Worm (Caenorhabditis elegans) whole organism, early embryonic: Measurements from ENCODE around the gene ndx-2.

Source experiments
- ama-1 ChIP-seq: fragments of 150-350 bp; optimal IDR thresholded peaks from 2 replicates; lab custom pipeline; 2014
- ceh-36 ChIP-seq: sonication (generic microtip); optimal IDR thresholded peaks from 2 replicates; lab custom pipeline; 2016; ENCODE audit warnings: missing genetic modification characterization, inconsistent platforms, missing compliant biosample characterization
- flt-1 ChIP-seq: fragments of 200-800 bp; sonication (Bioruptor generic); IDR thresholded peaks from 2 replicates; pipeline ENCODE4 v1.3.6; 2022; ENCODE audit warnings: missing genetic modification characterization, missing compliant biosample characterization
- hmg-4 ChIP-seq: fragments of 200-800 bp; sonication (Bioruptor generic); optimal IDR thresholded peaks from 2 replicates; lab custom pipeline; 2018; ENCODE audit warnings: mild to moderate bottlenecking, missing genetic modification characterization, missing compliant biosample characterization
- scrt-1 ChIP-seq: fragments of 200-800 bp; sonication (Bioruptor generic); IDR thresholded peaks from 2 replicates; pipeline ENCODE4 v1.3.6; 2022; ENCODE audit warnings: missing genetic modification characterization, missing compliant biosample characterization

ce11 chrV:2652557-2653133, 12.2 kb downstream of the ndx-2 start, which contains the start of the genes W02H5.8 and angl-1:
- TF ChIP-seq ceh-36 (tag; lab: Kevin White, UChicago) (no peak), scrt-1 (GFP tag; lab: Robert Waterston, UW) (no peak), flt-1 (GFP tag; lab: Robert Waterston, UW) (no peak), ama-1 (lab: Kevin White, UChicago) (no peak), hmg-4 (GFP tag; lab: Kevin White, UChicago) (no peak)
